Fruit fly (Drosophila melanogaster) whole organism, pupa: ENCODE results near the gene CG12483.

Source experiments
- CG10348 ChIP-seq: fragments of 200-800 bp; sonication (Bioruptor generic); IDR thresholded peaks from 2 replicates; pipeline ENCODE4 v1.3.6; 2022; ENCODE audit warnings: missing biosample characterization, missing genetic modification characterization
- CG14655 ChIP-seq: fragments of 200-800 bp; sonication (Bioruptor generic); optimal IDR thresholded peaks from 3 replicates; lab custom pipeline; 2017; ENCODE audit warnings: mild to moderate bottlenecking, missing biosample characterization, missing genetic modification reagents, missing genetic modification characterization
- CG4496 ChIP-seq: fragments of 200-800 bp; sonication (Bioruptor generic); IDR thresholded peaks from 3 replicates; pipeline ENCODE4 v1.3.6; 2022; ENCODE audit warnings: missing biosample characterization, missing genetic modification characterization
- CG8159 ChIP-seq: fragments of 200-800 bp; sonication (Bioruptor generic); optimal IDR thresholded peaks from 3 replicates; lab custom pipeline; 2018; ENCODE audit warnings: missing biosample characterization, mild to moderate bottlenecking, missing genetic modification characterization, moderate library complexity
- CG8301 ChIP-seq: fragments of 200-800 bp; sonication (Bioruptor generic); optimal IDR thresholded peaks from 2 replicates; lab custom pipeline; 2018; ENCODE audit warnings: missing biosample characterization, mild to moderate bottlenecking, missing genetic modification characterization
- D1 ChIP-seq: fragments of 200-800 bp; sonication (Bioruptor generic); optimal IDR thresholded peaks from 2 replicates; lab custom pipeline; 2018; ENCODE audit warnings: missing biosample characterization, mild to moderate bottlenecking, missing genetic modification characterization, moderate library complexity
- EcR ChIP-seq: fragments of 200-800 bp; sonication (Bioruptor generic); optimal IDR thresholded peaks from 3 replicates; lab custom pipeline; 2019; ENCODE audit warnings: missing biosample characterization, missing genetic modification characterization, mild to moderate bottlenecking, moderate library complexity, missing genetic modification reagents
- Pif1B ChIP-seq: fragments of 200-800 bp; sonication (Bioruptor generic); optimal IDR thresholded peaks from 3 replicates; lab custom pipeline; 2016; ENCODE audit warnings: missing biosample characterization, missing genetic modification characterization
- gl ChIP-seq: fragments of 200-800 bp; sonication (Bioruptor generic); optimal IDR thresholded peaks from 2 replicates; lab custom pipeline; 2018; ENCODE audit warnings: missing biosample characterization, mild to moderate bottlenecking, missing genetic modification characterization

DNA sequence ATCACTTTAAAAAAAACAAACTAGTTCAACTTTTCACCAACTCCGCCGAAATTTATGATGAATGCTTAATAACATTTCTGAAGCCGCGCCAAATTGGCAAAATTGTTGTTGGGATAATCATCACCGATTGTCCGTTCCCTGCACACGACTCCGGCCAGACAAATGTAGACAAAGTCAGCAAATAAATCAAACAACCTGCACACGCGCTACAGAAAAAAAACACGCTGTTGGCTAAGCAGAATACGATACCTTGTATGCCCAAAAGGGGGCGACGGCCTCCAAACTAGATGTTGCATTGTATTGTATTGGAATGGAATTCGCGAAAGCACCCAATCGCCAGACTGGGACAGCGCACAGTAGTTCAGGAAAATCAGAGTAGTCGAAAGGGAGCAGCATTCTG lies 4.6 kb downstream of the CG12483 start:
- no peak for TF ChIP-seq CG8159
- TF ChIP-seq gl (tag; lab: Kevin White, UChicago) = no peak
- no peak for TF ChIP-seq CG14655 (GFP tag; lab: Kevin White, UChicago)
- TF ChIP-seq EcR (GFP tag; lab: Kevin White, UChicago) = no peak
- TF ChIP-seq D1 (tag; lab: Kevin White, UChicago) = no peak
- TF ChIP-seq CG8301 (tag; lab: Kevin White, UChicago) = no peak
- TF ChIP-seq Pif1B (GFP tag; lab: Kevin White, UChicago) = no peak
- TF ChIP-seq CG10348 (GFP tag; lab: Robert Waterston, UW) = no peak
- TF ChIP-seq CG4496 (GFP tag; lab: Robert Waterston, UW) = no peak
